Worm (Caenorhabditis elegans): Measurements from ENCODE around the gene F53F1.4.
A peak's percentile ranks its signal among the peaks of the same experiment; 100 is the strongest.

The F53F1.4 gene

DNA sequence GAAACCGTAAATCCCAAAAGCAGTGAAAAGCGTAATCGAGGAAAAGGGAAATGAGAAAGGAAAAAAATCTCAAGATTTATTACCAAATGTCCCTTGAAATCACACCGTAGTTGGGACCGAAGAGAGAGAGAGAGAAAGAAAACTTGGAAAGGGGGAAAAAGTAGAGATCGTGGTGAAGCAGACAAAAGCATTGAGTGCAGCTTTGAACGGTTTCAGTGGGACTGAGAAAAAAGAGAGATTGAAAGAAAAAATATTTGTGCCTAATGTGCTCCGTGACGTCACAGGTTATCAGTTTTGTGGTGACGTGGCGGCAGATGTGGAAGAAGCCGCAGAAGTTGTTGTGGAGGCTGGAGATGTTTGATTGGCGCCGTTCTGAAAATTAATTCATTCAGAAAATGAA lies 40.6 kb upstream of the F53F1.4 start:
- TF ChIP-seq lsy-2 (tag; optimal IDR thresholded peaks at IDR 0.05) (no peak), nhr-10 (tag; optimal IDR thresholded peaks at IDR 0.05) (no peak), alr-1 (tag; optimal IDR thresholded peaks at IDR 0.05) (no peak), Y55F3AM.14 (GFP tag; optimal IDR thresholded peaks at IDR 0.05) (no peak), nhr-25 (tag; optimal IDR thresholded peaks at IDR 0.05) (no peak), sem-4 (tag; optimal IDR thresholded peaks at IDR 0.05) (no peak), unc-62 (GFP tag; optimal IDR thresholded peaks at IDR 0.05) (no peak), F13H6.1 (tag; optimal IDR thresholded peaks at IDR 0.05) (no peak), ceh-82 (tag; optimal IDR thresholded peaks at IDR 0.05) (no peak), mbf-1 (tag; optimal IDR thresholded peaks at IDR 0.05) (no peak), nhr-11 (tag; optimal IDR thresholded peaks at IDR 0.05) (no peak), sma-3 (GFP tag; optimal IDR thresholded peaks at IDR 0.05) (no peak), mab-5 (tag; optimal IDR thresholded peaks at IDR 0.05) (no peak), unc-39 (tag; optimal IDR thresholded peaks at IDR 0.05) (no peak)

- TF ChIP-seq lsy-2 (tag; optimal IDR thresholded peaks at IDR 0.05) (peak in 1 of 2 experiments; percentile 58), mdl-1 (tag; optimal IDR thresholded peaks at IDR 0.05) (peak in 1 of 2 experiments; percentile 48), elt-3 (tag; optimal IDR thresholded peaks at IDR 0.05) (no peak), ztf-4 (tag; optimal IDR thresholded peaks at IDR 0.05) (peak; percentile 58), nhr-129 (tag; optimal IDR thresholded peaks at IDR 0.05) (peak; percentile 87), gmeb-1 (tag; optimal IDR thresholded peaks at IDR 0.05) (peak; percentile 63), skn-1 (tag; optimal IDR thresholded peaks at IDR 0.05) (no peak), nhr-23 (tag; optimal IDR thresholded peaks at IDR 0.05) (no peak), lin-11 (tag; optimal IDR thresholded peaks at IDR 0.05) (no peak), ztf-11 (tag; optimal IDR thresholded peaks at IDR 0.05) (no peak), nhr-21 (tag; optimal IDR thresholded peaks at IDR 0.05) (peak; percentile 89), sma-9 (GFP tag; optimal IDR thresholded peaks at IDR 0.05) (peak; percentile 77), sma-9 (tag; optimal IDR thresholded peaks at IDR 0.05) (no peak), nhr-25 (tag; optimal IDR thresholded peaks at IDR 0.05) (peak; percentile 99), R02D3.7 (tag; optimal IDR thresholded peaks at IDR 0.05) (no peak), C34F6.9 (tag; optimal IDR thresholded peaks at IDR 0.05) (peak; percentile 35), ceh-16 (tag; optimal IDR thresholded peaks at IDR 0.05) (peak; percentile 92), crh-2 (tag; optimal IDR thresholded peaks at IDR 0.05) (peak; percentile 76), aly-2 (tag; optimal IDR thresholded peaks at IDR 0.05) (no peak), blmp-1 (tag; optimal IDR thresholded peaks at IDR 0.05; ENCODE audit: insufficient read depth) (peak; percentile 76), fos-1 (tag; optimal IDR thresholded peaks at IDR 0.05) (peak; percentile 74), nhr-6 (tag; optimal IDR thresholded peaks at IDR 0.05) (no peak), egl-27 (tag; optimal IDR thresholded peaks at IDR 0.05) (peak; percentile 79), F13H6.1 (tag; optimal IDR thresholded peaks at IDR 0.05) (peak; percentile 83), lin-13 (GFP tag; optimal IDR thresholded peaks at IDR 0.05) (peak; percentile 64), sem-4 (tag; optimal IDR thresholded peaks at IDR 0.05) (peak; percentile 77), sma-3 (GFP tag; optimal IDR thresholded peaks at IDR 0.05) (peak; percentile 81)
Measured at ce11 chrV:13371336-13371735, 39.5 kb upstream of the F53F1.4 start.

ce11 chrV:13372821-13373220 lies 38.1 kb upstream of the F53F1.4 start:
- peak; percentile 77 for TF ChIP-seq fos-1 (tag; optimal IDR thresholded peaks at IDR 0.05)
- TF ChIP-seq zag-1 (tag; optimal IDR thresholded peaks at IDR 0.05), result no peak

DNA sequence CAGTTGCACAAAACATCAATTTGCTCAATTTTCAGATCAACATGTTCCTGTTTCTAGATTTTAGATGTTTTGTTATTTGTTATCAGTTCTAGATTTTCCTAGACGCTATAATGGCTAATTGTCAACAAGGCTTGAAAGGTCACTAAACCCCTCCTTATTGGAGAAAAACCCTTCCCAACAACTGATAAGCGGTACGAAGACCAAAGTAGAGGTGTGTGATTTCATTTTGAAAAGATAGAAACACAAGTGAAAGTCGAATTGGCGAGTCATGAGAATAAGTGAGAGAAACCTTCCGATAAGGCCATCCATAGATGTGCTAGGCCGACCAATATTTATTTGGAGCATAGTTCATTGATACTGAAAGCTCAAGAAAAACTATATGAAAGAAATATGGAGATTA lies 37.2 kb upstream of the F53F1.4 start:
- TF ChIP-seq ama-1 (optimal IDR thresholded peaks at IDR 0.05), result no peak
- peak; percentile 62 for TF ChIP-seq crh-2 (tag; optimal IDR thresholded peaks at IDR 0.05)
- TF ChIP-seq egl-27 (tag; optimal IDR thresholded peaks at IDR 0.05), result peak; percentile 67
- TF ChIP-seq nhr-12 (tag; optimal IDR thresholded peaks at IDR 0.05), result no peak
- TF ChIP-seq aly-2 (tag; optimal IDR thresholded peaks at IDR 0.05), result no peak
- peak; percentile 30 for TF ChIP-seq gmeb-1 (tag; optimal IDR thresholded peaks at IDR 0.05)
- TF ChIP-seq ztf-4 (tag; optimal IDR thresholded peaks at IDR 0.05), result no peak
- no peak for TF ChIP-seq peb-1 (tag; optimal IDR thresholded peaks at IDR 0.05)
- no peak for TF ChIP-seq ztf-11 (tag; optimal IDR thresholded peaks at IDR 0.05)
- TF ChIP-seq nhr-6 (tag; optimal IDR thresholded peaks at IDR 0.05), result no peak
- TF ChIP-seq skn-1 (tag; optimal IDR thresholded peaks at IDR 0.05), result no peak
- no peak for TF ChIP-seq ceh-82 (tag; optimal IDR thresholded peaks at IDR 0.05)
- TF ChIP-seq elt-3 (tag; optimal IDR thresholded peaks at IDR 0.05), result no peak
- TF ChIP-seq F13H6.1 (tag; optimal IDR thresholded peaks at IDR 0.05), result peak; percentile 46
- TF ChIP-seq nhr-77 (tag; optimal IDR thresholded peaks at IDR 0.05), result no peak
- no peak for TF ChIP-seq ceh-16 (tag; optimal IDR thresholded peaks at IDR 0.05)
- peak; percentile 91 for TF ChIP-seq fos-1 (tag; optimal IDR thresholded peaks at IDR 0.05)
- TF ChIP-seq blmp-1 (tag; optimal IDR thresholded peaks at IDR 0.05; ENCODE audit: insufficient read depth), result peak; percentile 87
- TF ChIP-seq sma-9 (GFP tag; optimal IDR thresholded peaks at IDR 0.05), result peak; percentile 82
- no peak for TF ChIP-seq sma-9 (tag; optimal IDR thresholded peaks at IDR 0.05)
- no peak for TF ChIP-seq unc-62 (GFP tag; optimal IDR thresholded peaks at IDR 0.05)
- TF ChIP-seq nhr-11 (tag; optimal IDR thresholded peaks at IDR 0.05), result no peak
- TF ChIP-seq dmd-4 (tag; optimal IDR thresholded peaks at IDR 0.05), result no peak
- no peak for TF ChIP-seq Y55F3AM.14 (GFP tag; optimal IDR thresholded peaks at IDR 0.05)
- TF ChIP-seq ztf-1 (GFP tag; conservative IDR thresholded peaks at IDR 0.05), result no peak
- TF ChIP-seq alr-1 (tag; optimal IDR thresholded peaks at IDR 0.05), result no peak
- no peak for TF ChIP-seq mab-5 (tag; optimal IDR thresholded peaks at IDR 0.05)
- TF ChIP-seq mbf-1 (tag; optimal IDR thresholded peaks at IDR 0.05), result no peak
- TF ChIP-seq nhr-237 (tag; optimal IDR thresholded peaks at IDR 0.05), result no peak
- TF ChIP-seq lsy-2 (tag; optimal IDR thresholded peaks at IDR 0.05), result no peak
- no peak for TF ChIP-seq lin-13 (GFP tag; optimal IDR thresholded peaks at IDR 0.05)
- no peak for TF ChIP-seq snpc-4 (tag; optimal IDR thresholded peaks at IDR 0.05)
- no peak for TF ChIP-seq unc-39 (tag; optimal IDR thresholded peaks at IDR 0.05)
- TF ChIP-seq sma-3 (GFP tag; optimal IDR thresholded peaks at IDR 0.05), result peak; percentile 52
- TF ChIP-seq nhr-23 (tag; optimal IDR thresholded peaks at IDR 0.05), result no peak
- TF ChIP-seq sem-4 (tag; optimal IDR thresholded peaks at IDR 0.05), result no peak
